Fruit fly (Drosophila melanogaster): Measurements from ENCODE around the gene ogre.

Gene ogre

DNA sequence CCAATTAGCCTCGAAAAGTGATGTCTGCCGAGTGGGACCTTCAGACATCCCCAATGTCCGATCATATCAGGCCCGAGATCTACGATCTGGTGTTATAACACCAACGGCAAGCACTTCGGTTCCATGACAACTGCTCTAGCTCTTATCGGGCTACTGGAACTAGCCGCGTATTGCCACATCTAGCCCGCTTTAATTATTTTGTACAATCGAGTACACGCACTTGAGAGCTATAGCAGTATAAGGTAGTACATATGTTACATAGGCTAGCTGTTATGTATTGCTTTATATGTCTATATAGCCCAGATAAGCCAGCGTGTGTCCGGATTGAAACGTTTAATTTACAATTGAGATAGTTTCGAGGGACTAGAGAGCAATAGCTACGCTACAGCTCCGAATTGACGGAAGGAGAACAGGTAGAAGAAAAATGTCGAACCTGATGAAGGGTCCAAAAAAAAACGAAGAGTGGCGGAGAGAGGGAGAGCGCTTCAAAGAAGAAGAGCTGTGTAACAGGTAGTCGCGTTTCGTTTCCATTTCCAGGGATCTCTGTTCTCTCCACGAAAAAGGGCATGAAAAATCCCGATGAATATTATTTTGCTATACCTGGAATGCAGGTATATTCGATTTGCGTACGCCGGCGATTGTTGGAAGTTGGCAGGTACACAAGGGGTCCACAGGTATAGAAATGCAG lies 6.0 kb upstream of the ogre start:
- TF ChIP-seq pan (optimal IDR thresholded peaks at IDR 0.05) (no peak), CG9705 (GFP tag; optimal IDR thresholded peaks at IDR 0.05) (no peak), Hr78 (GFP tag; optimal IDR thresholded peaks at IDR 0.05) (no peak), h (GFP tag; optimal IDR thresholded peaks at IDR 0.05) (no peak), Abd-B (GFP tag; optimal IDR thresholded peaks at IDR 0.05) (no peak), br (GFP tag; optimal IDR thresholded peaks at IDR 0.05) (no peak), OdsH (GFP tag; optimal IDR thresholded peaks at IDR 0.05) (no peak), Jra (GFP tag; optimal IDR thresholded peaks at IDR 0.05) (no peak), fru (GFP tag; optimal IDR thresholded peaks at IDR 0.05) (no peak)

DNA sequence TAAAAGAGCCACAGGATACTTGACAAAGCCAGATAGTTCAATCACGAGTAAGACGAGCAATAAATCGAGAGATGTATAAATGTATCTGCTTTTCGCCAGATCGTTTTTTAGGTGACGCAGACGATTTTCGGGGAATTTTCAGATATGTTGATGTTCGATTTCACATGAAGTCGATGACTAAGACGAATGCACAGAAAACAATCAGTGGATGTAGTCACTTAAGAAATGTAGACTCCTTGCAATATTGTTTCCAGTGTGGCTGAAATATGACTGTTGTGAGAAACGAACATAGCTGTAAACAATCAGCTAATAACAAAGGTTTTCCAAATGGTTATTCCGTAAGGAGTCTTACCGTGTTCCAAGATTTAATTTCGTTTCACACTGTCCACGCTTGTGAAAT lies 5.0 kb upstream of the ogre start:
- TF ChIP-seq Hr78 (GFP tag; optimal IDR thresholded peaks at IDR 0.05) (no peak), fru (GFP tag; optimal IDR thresholded peaks at IDR 0.05) (no peak), Rel (GFP tag; optimal IDR thresholded peaks at IDR 0.05) (no peak), Rel (tag; optimal IDR thresholded peaks at IDR 0.05) (peak; percentile 42)

DNA sequence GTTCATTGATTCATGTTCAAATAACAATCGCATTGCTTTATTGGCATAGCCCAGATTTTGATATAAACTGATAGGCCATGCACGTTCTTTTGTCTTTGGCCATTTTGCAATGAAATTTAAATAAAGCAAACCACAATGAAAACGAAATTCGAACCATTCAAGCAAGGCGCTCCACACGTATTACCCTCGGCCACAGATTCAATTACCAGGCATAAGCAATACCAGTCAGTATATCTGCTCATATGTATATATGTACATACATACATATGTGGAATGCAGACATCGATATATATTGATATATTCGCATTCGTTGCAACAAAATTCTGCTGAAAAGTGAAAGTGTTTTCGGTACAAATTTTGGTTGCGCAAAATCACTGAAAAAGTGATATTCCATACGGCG lies 4.1 kb upstream of the ogre start:
- TF ChIP-seq CG9705 (GFP tag; optimal IDR thresholded peaks at IDR 0.05) (no peak), Dif (GFP tag; optimal IDR thresholded peaks at IDR 0.05; ENCODE audit: partially characterized antibody) (no peak), Mio (GFP tag; optimal IDR thresholded peaks at IDR 0.05) (no peak), Hr83 (GFP tag; optimal IDR thresholded peaks at IDR 0.05; ENCODE audit: poor library complexity, severe bottlenecking) (no peak), sv (GFP tag; optimal IDR thresholded peaks at IDR 0.05) (no peak), CrebA (GFP tag; optimal IDR thresholded peaks at IDR 0.05; ENCODE audit: borderline replicate concordance) (no peak), tai (GFP tag; optimal IDR thresholded peaks at IDR 0.05) (no peak), Hr78 (GFP tag; optimal IDR thresholded peaks at IDR 0.05) (no peak), br (GFP tag; optimal IDR thresholded peaks at IDR 0.05) (no peak), pan (optimal IDR thresholded peaks at IDR 0.05) (no peak), woc (GFP tag; optimal IDR thresholded peaks at IDR 0.05) (no peak), foxo (GFP tag; optimal IDR thresholded peaks at IDR 0.05) (no peak), CG32264 (GFP tag; optimal IDR thresholded peaks at IDR 0.05) (no peak)

DNA sequence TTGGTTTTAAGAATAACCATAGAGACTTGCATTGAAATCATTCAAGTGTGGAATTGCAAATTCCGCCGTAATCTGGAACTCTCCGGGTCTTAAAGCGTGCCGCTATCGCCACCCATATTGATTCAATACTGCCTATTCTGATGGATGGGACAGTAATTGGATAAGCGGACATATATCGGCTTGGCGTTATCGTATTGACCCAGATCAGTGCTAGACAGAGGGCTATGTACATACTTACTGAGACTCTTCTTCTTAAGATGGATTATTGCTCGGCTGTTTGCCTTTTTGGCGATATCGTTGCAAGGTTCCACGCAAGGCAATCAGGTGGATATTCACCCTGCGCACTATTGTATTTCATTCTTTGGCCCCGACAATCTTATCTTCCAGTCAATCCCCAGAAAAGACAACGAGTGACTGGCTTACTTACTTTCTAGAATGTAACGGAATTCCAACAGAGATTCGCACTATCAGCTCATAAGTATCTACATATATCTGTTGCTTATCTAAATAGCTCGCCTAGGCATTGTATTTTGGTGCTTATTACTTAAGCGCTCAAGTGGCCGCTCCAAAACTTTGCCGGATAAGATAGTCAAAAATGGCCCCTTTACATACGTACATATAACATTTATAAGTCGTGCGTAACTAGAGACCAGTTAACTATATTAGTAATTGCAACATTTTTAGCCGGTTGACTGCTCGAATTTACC lies 3.5 kb upstream of the ogre start:
- TF ChIP-seq CG32264 (GFP tag; optimal IDR thresholded peaks at IDR 0.05) = no peak
- no peak for TF ChIP-seq h (GFP tag; optimal IDR thresholded peaks at IDR 0.05)
- no peak for TF ChIP-seq Hr78 (GFP tag; optimal IDR thresholded peaks at IDR 0.05)
- no peak for TF ChIP-seq Sp1 (GFP tag; optimal IDR thresholded peaks at IDR 0.05)
- TF ChIP-seq Rel (GFP tag; optimal IDR thresholded peaks at IDR 0.05) = no peak
- TF ChIP-seq Rel (tag; optimal IDR thresholded peaks at IDR 0.05) = no peak
- no peak for TF ChIP-seq sv (GFP tag; optimal IDR thresholded peaks at IDR 0.05)
- TF ChIP-seq Dfd (GFP tag; optimal IDR thresholded peaks at IDR 0.05) = no peak
- no peak for TF ChIP-seq HLH106 (tag; optimal IDR thresholded peaks at IDR 0.05)
- TF ChIP-seq fru (GFP tag; optimal IDR thresholded peaks at IDR 0.05) = no peak
- no peak for TF ChIP-seq br (GFP tag; optimal IDR thresholded peaks at IDR 0.05)
- no peak for TF ChIP-seq dl (GFP tag; optimal IDR thresholded peaks at IDR 0.05; ENCODE audit: insufficient read depth in 1 of 2, partially characterized antibody in 2 of 2)
- TF ChIP-seq jim (GFP tag; optimal IDR thresholded peaks at IDR 0.05) = no peak
- no peak for TF ChIP-seq Myc (optimal IDR thresholded peaks at IDR 0.05)
- TF ChIP-seq pan (optimal IDR thresholded peaks at IDR 0.05) = no peak
- TF ChIP-seq rgr (GFP tag; optimal IDR thresholded peaks at IDR 0.05) = no peak

DNA sequence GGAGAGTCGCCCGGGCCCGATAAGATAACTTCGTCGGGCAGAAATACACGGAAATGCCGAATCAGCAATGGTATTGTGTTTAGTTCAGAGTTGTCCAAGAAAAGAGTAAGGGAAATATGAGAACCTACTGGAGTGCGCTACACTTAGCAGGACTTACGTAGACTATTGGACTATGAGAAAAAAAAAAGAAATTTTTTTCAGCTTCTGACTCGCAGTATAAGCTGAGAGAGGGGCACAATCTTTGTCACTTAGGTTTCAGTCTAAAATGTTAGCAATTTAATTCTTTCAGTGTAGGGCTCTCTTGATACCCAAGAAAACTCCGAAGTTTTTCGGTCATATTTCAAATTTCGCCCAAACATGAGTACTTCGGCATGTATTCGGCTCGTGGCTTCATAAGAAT lies 2.6 kb upstream of the ogre start:
- TF ChIP-seq sage (GFP tag; optimal IDR thresholded peaks at IDR 0.05) (peak; percentile 79), Jra (GFP tag; optimal IDR thresholded peaks at IDR 0.05) (peak; percentile 77), Sp1 (GFP tag; optimal IDR thresholded peaks at IDR 0.05) (peak; percentile 87), foxo (GFP tag; optimal IDR thresholded peaks at IDR 0.05) (peak in 1 of 2 experiments; percentile 86), ey (GFP tag; optimal IDR thresholded peaks at IDR 0.05) (peak; percentile 87), Dif (GFP tag; optimal IDR thresholded peaks at IDR 0.05; ENCODE audit: partially characterized antibody) (no peak), CrebA (GFP tag; optimal IDR thresholded peaks at IDR 0.05; ENCODE audit: borderline replicate concordance) (no peak), woc (GFP tag; optimal IDR thresholded peaks at IDR 0.05) (peak; percentile 55), rgr (GFP tag; optimal IDR thresholded peaks at IDR 0.05) (peak; percentile 88), Rel (GFP tag; optimal IDR thresholded peaks at IDR 0.05) (peak; percentile 35), Rel (tag; optimal IDR thresholded peaks at IDR 0.05) (peak; percentile 9), jim (GFP tag; optimal IDR thresholded peaks at IDR 0.05) (no peak), Myc (optimal IDR thresholded peaks at IDR 0.05) (no peak), Dfd (GFP tag; optimal IDR thresholded peaks at IDR 0.05) (no peak), fru (GFP tag; optimal IDR thresholded peaks at IDR 0.05) (peak; percentile 82), lola (GFP tag; optimal IDR thresholded peaks at IDR 0.05) (no peak), usp (GFP tag; optimal IDR thresholded peaks at IDR 0.05) (no peak), Hr78 (GFP tag; optimal IDR thresholded peaks at IDR 0.05) (no peak), Hr83 (GFP tag; optimal IDR thresholded peaks at IDR 0.05; ENCODE audit: poor library complexity, severe bottlenecking) (peak; percentile 56), sv (GFP tag; optimal IDR thresholded peaks at IDR 0.05) (peak; percentile 23), CG9705 (GFP tag; optimal IDR thresholded peaks at IDR 0.05) (peak; percentile 40), brk (GFP tag; optimal IDR thresholded peaks at IDR 0.05) (peak; percentile 65), CG32264 (GFP tag; optimal IDR thresholded peaks at IDR 0.05) (peak; percentile 79), dl (GFP tag; optimal IDR thresholded peaks at IDR 0.05; ENCODE audit: insufficient read depth in 1 of 2, partially characterized antibody in 2 of 2) (no peak), GATAd (GFP tag; optimal IDR thresholded peaks at IDR 0.05) (peak; percentile 53), h (GFP tag; optimal IDR thresholded peaks at IDR 0.05) (peak; percentile 90), dsf (GFP tag; optimal IDR thresholded peaks at IDR 0.05; ENCODE audit: borderline replicate concordance) (peak; percentile 35), Mio (GFP tag; optimal IDR thresholded peaks at IDR 0.05) (peak; percentile 58), psq (GFP tag; optimal IDR thresholded peaks at IDR 0.05) (peak; percentile 66), N (GFP tag; optimal IDR thresholded peaks at IDR 0.05) (no peak)
